Fruit fly (Drosophila melanogaster) whole organism, adult: ENCODE data around the gene CG43658.

ENCODE experiments used
- CG11617 ChIP-seq: fragments of 200-800 bp; sonication (Bioruptor generic); optimal IDR thresholded peaks from 2 replicates; lab custom pipeline; 2017; ENCODE audit warnings: mild to moderate bottlenecking, missing biosample characterization, missing genetic modification reagents, missing genetic modification characterization
- CG12768 ChIP-seq: fragments of 200-800 bp; sonication (Bioruptor generic); optimal IDR thresholded peaks from 2 replicates; lab custom pipeline; 2017; ENCODE audit warnings: missing biosample characterization, missing genetic modification characterization, mild to moderate bottlenecking, moderate library complexity, missing genetic modification reagents
- CG14711 ChIP-seq: fragments of 200-800 bp; sonication (Bioruptor generic); optimal IDR thresholded peaks from 2 replicates; lab custom pipeline; 2018; ENCODE audit warnings: missing biosample characterization, mild to moderate bottlenecking, missing genetic modification characterization, moderate library complexity
- CG1620 ChIP-seq: fragments of 200-800 bp; sonication (Bioruptor generic); optimal IDR thresholded peaks from 2 replicates; lab custom pipeline; 2016; ENCODE audit warnings: missing biosample characterization, missing genetic modification characterization
- CG33017 ChIP-seq: fragments of 200-800 bp; sonication (Bioruptor generic); optimal IDR thresholded peaks from 2 replicates; lab custom pipeline; 2018; ENCODE audit warnings: missing biosample characterization, mild to moderate bottlenecking, missing genetic modification characterization, moderate library complexity
- CG5204 ChIP-seq: fragments of 200-800 bp; sonication (Bioruptor generic); optimal IDR thresholded peaks from 2 replicates; lab custom pipeline; 2016; ENCODE audit warnings: missing biosample characterization, missing genetic modification characterization
- CG7045 ChIP-seq: fragments of 200-800 bp; sonication (Bioruptor generic); optimal IDR thresholded peaks from 2 replicates; lab custom pipeline; 2017; ENCODE audit warnings: missing biosample characterization, mild to moderate bottlenecking, missing genetic modification characterization
- Clk ChIP-seq: fragments of 200-800 bp; sonication (Bioruptor generic); optimal IDR thresholded peaks from 2 replicates; lab custom pipeline; 2017; ENCODE audit warnings: missing biosample characterization, missing genetic modification characterization
- Crg-1 ChIP-seq: fragments of 200-800 bp; sonication (Bioruptor generic); optimal IDR thresholded peaks from 2 replicates; lab custom pipeline; 2016; ENCODE audit warnings: missing biosample characterization, missing genetic modification characterization
- cnc ChIP-seq, 2 experiments: fragments of >200 bp; optimal IDR thresholded peaks; 2 replicates each; lab custom pipeline; 2017
- kay ChIP-seq: fragments of 200-800 bp; sonication (Bioruptor generic); peaks from one replicate; lab custom pipeline; 2016; ENCODE audit warnings: missing biosample characterization, missing genetic modification characterization, borderline replicate concordance
- pad ChIP-seq: fragments of 200-800 bp; sonication (Bioruptor generic); optimal IDR thresholded peaks from 3 replicates; lab custom pipeline; 2017; ENCODE audit warnings: missing biosample characterization, missing genetic modification characterization, mild to moderate bottlenecking, moderate library complexity, missing genetic modification reagents
- tj ChIP-seq: fragments of 200-800 bp; sonication (Bioruptor generic); optimal IDR thresholded peaks from 3 replicates; lab custom pipeline; 2017; ENCODE audit warnings: missing biosample characterization, mild to moderate bottlenecking, missing genetic modification characterization, moderate library complexity
- toe ChIP-seq: fragments of 200-800 bp; sonication (Bioruptor generic); optimal IDR thresholded peaks from 2 replicates; lab custom pipeline; 2016; ENCODE audit warnings: missing biosample characterization, missing genetic modification characterization

dm6 chrX:17585892-17586291 lies 24.9 kb upstream of the CG43658 start:
- TF ChIP-seq kay = no peak
- TF ChIP-seq tj (GFP tag; lab: Kevin White, UChicago) = no peak
- TF ChIP-seq CG1620 (GFP tag; lab: Kevin White, UChicago) = no peak
- TF ChIP-seq CG7045 = no peak
- TF ChIP-seq Crg-1 (GFP tag; lab: Kevin White, UChicago) = no peak
- TF ChIP-seq CG14711 (tag; lab: Kevin White, UChicago) = no peak
- TF ChIP-seq CG12768 (GFP tag; lab: Kevin White, UChicago) = no peak
- no peak for TF ChIP-seq CG5204 (GFP tag; lab: Kevin White, UChicago)
- no peak for TF ChIP-seq pad (GFP tag; lab: Kevin White, UChicago)
- no peak for TF ChIP-seq toe (GFP tag; lab: Kevin White, UChicago)
- no peak for TF ChIP-seq cnc (optimal IDR thresholded peaks at IDR 0.05; lab: Kevin White, UChicago)
- no peak for TF ChIP-seq CG33017 (tag; lab: Kevin White, UChicago)
- no peak for TF ChIP-seq Clk (GFP tag; lab: Kevin White, UChicago)
- no peak for TF ChIP-seq CG11617 (GFP tag; lab: Kevin White, UChicago)
